Fruit fly (Drosophila melanogaster) whole organism, embryonic: ENCODE data around the gene ph-p.
A peak's percentile ranks its signal among the peaks of the same experiment; 100 is the strongest.

ENCODE experiments used
- BEAF-32 ChIP-seq: fragments of 200-800 bp; sonication (Bioruptor generic); optimal IDR thresholded peaks from 3 replicates; lab custom pipeline; 2017; ENCODE audit warnings: missing biosample characterization, missing genetic modification characterization, mild to moderate bottlenecking, moderate library complexity, missing genetic modification reagents
- CG1024 ChIP-seq: fragments of 200-800 bp; sonication (Bioruptor generic); IDR thresholded peaks from 2 replicates; pipeline ENCODE4 v1.3.6; 2022; ENCODE audit warnings: missing biosample characterization, missing genetic modification characterization
- CG10565 ChIP-seq: fragments of 200-800 bp; sonication (Bioruptor generic); optimal IDR thresholded peaks from 3 replicates; lab custom pipeline; 2016; ENCODE audit warnings: missing biosample characterization, mild to moderate bottlenecking, missing genetic modification characterization
- CG10654 ChIP-seq: fragments of 200-800 bp; sonication (Bioruptor generic); optimal IDR thresholded peaks from 2 replicates; lab custom pipeline; 2016; ENCODE audit warnings: missing biosample characterization, missing genetic modification characterization
- CG12769 ChIP-seq: fragments of 200-800 bp; sonication (Bioruptor generic); optimal IDR thresholded peaks from 2 replicates; lab custom pipeline; 2019; ENCODE audit warnings: missing biosample characterization, mild to moderate bottlenecking, missing genetic modification characterization, moderate library complexity
- CG12942 ChIP-seq: fragments of 200-800 bp; sonication (Bioruptor generic); optimal IDR thresholded peaks from 3 replicates; lab custom pipeline; 2016; ENCODE audit warnings: missing biosample characterization, missing genetic modification characterization
- CG14667 ChIP-seq: fragments of 200-800 bp; sonication (Bioruptor generic); IDR thresholded peaks from 2 replicates; pipeline ENCODE4 v1.3.6; 2022; ENCODE audit warnings: missing biosample characterization, missing genetic modification characterization
- CG15269 ChIP-seq: fragments of 200-800 bp; sonication (Bioruptor generic); optimal IDR thresholded peaks from 2 replicates; lab custom pipeline; 2018; ENCODE audit warnings: missing biosample characterization, mild to moderate bottlenecking, missing genetic modification characterization, moderate library complexity
- CG16815 ChIP-seq: fragments of 200-800 bp; sonication (Bioruptor generic); optimal IDR thresholded peaks from 3 replicates; lab custom pipeline; 2017; ENCODE audit warnings: missing biosample characterization, mild to moderate bottlenecking, missing genetic modification characterization
- CG17186 ChIP-seq: fragments of 200-800 bp; sonication (Bioruptor generic); optimal IDR thresholded peaks from 3 replicates; lab custom pipeline; 2017; ENCODE audit warnings: missing biosample characterization, missing genetic modification reagents, missing genetic modification characterization
- CG17802 ChIP-seq: fragments of 200-800 bp; sonication (Bioruptor generic); optimal IDR thresholded peaks from 2 replicates; lab custom pipeline; 2018; ENCODE audit warnings: missing biosample characterization, mild to moderate bottlenecking, missing genetic modification characterization, moderate library complexity
- CG18599 ChIP-seq: fragments of 200-800 bp; sonication (Bioruptor generic); optimal IDR thresholded peaks from 3 replicates; lab custom pipeline; 2017; ENCODE audit warnings: missing biosample characterization, missing genetic modification characterization, mild to moderate bottlenecking, moderate library complexity, missing genetic modification reagents
- CG2199 ChIP-seq: fragments of 200-800 bp; sonication (Bioruptor generic); IDR thresholded peaks from 3 replicates; pipeline ENCODE4 v1.3.6; 2022; ENCODE audit warnings: missing biosample characterization, missing genetic modification characterization
- CG31441 ChIP-seq: fragments of 200-800 bp; sonication (Bioruptor generic); IDR thresholded peaks from 2 replicates; pipeline ENCODE4 v1.3.6; 2022; ENCODE audit warnings: missing biosample characterization, missing genetic modification characterization
- CG4730 ChIP-seq: fragments of 200-800 bp; sonication (Bioruptor generic); IDR thresholded peaks from 2 replicates; pipeline ENCODE4 v1.3.6; 2022; ENCODE audit warnings: missing biosample characterization, missing genetic modification characterization
- CG6654 ChIP-seq: fragments of 200-800 bp; sonication (Bioruptor generic); optimal IDR thresholded peaks from 2 replicates; lab custom pipeline; 2017; ENCODE audit warnings: missing biosample characterization, mild to moderate bottlenecking, missing genetic modification characterization
- CG7271 ChIP-seq: fragments of 200-800 bp; sonication (Bioruptor generic); optimal IDR thresholded peaks from 2 replicates; lab custom pipeline; 2018; ENCODE audit warnings: missing biosample characterization, mild to moderate bottlenecking, missing genetic modification characterization, moderate library complexity
- CG8089 ChIP-seq: fragments of 200-800 bp; sonication (Bioruptor generic); optimal IDR thresholded peaks from 3 replicates; lab custom pipeline; 2016; ENCODE audit warnings: missing biosample characterization, missing genetic modification characterization
- CG8290 ChIP-seq, 3 experiments: fragments of 200-800 bp; sonication (Bioruptor generic); optimal IDR thresholded peaks; 2 replicates each; lab custom pipeline; 2016 to 2019; ENCODE audit warnings: missing biosample characterization in 3 of 3, missing genetic modification characterization in 3 of 3, mild to moderate bottlenecking in 2 of 3, moderate library complexity in 1 of 3
- CG9215 ChIP-seq: fragments of 200-800 bp; sonication (Bioruptor generic); IDR thresholded peaks from 2 replicates; pipeline ENCODE4 v1.3.6; 2022; ENCODE audit warnings: missing biosample characterization, missing genetic modification characterization
- CG9797 ChIP-seq: fragments of 200-800 bp; sonication (Bioruptor generic); optimal IDR thresholded peaks from 3 replicates; lab custom pipeline; 2018; ENCODE audit warnings: missing biosample characterization, mild to moderate bottlenecking, missing genetic modification characterization
- Dip2 ChIP-seq: fragments of 200-800 bp; sonication (Bioruptor generic); IDR thresholded peaks from 2 replicates; pipeline ENCODE4 v1.3.6; 2022; ENCODE audit warnings: missing biosample characterization, missing genetic modification characterization
- ERR ChIP-seq: fragments of 200-800 bp; sonication (Bioruptor generic); optimal IDR thresholded peaks from 2 replicates; lab custom pipeline; 2016; ENCODE audit warnings: missing biosample characterization, missing genetic modification characterization
- Eip74EF ChIP-seq, 2 experiments: fragments of 200-800 bp in 1 of 2; fragments of >200 bp in 1 of 2; sonication (Bioruptor generic) in 1 of 2; optimal IDR thresholded peaks; 2 replicates each; lab custom pipeline; 2017 to 2019; ENCODE audit warnings: missing biosample characterization in 2 of 2, missing genetic modification characterization in 2 of 2, mild to moderate bottlenecking in 1 of 2, moderate library complexity in 1 of 2
- Elba2 ChIP-seq: fragments of 200-800 bp; sonication (Bioruptor generic); optimal IDR thresholded peaks from 3 replicates; lab custom pipeline; 2016; ENCODE audit warnings: missing biosample characterization, missing genetic modification characterization
- Gsc ChIP-seq: fragments of 200-800 bp; sonication (Bioruptor generic); IDR thresholded peaks from 2 replicates; pipeline ENCODE4 v1.3.6; 2022; ENCODE audit warnings: missing biosample characterization, missing genetic modification characterization
- HmgD ChIP-seq: fragments of 200-800 bp; sonication (Bioruptor generic); optimal IDR thresholded peaks from 3 replicates; lab custom pipeline; 2016; ENCODE audit warnings: missing biosample characterization, missing genetic modification characterization
- Hmx ChIP-seq: fragments of 200-800 bp; sonication (Bioruptor generic); optimal IDR thresholded peaks from 2 replicates; lab custom pipeline; 2016; ENCODE audit warnings: missing biosample characterization, missing genetic modification characterization
- Mes4 ChIP-seq: fragments of 200-800 bp; sonication (Bioruptor generic); optimal IDR thresholded peaks from 2 replicates; lab custom pipeline; 2016; ENCODE audit warnings: missing biosample characterization, missing genetic modification characterization
- NK7.1 ChIP-seq: fragments of 200-800 bp; sonication (Bioruptor generic); optimal IDR thresholded peaks from 3 replicates; lab custom pipeline; 2016; ENCODE audit warnings: missing biosample characterization, missing genetic modification characterization
- Optix ChIP-seq: fragments of 200-800 bp; sonication (Bioruptor generic); IDR thresholded peaks from 3 replicates; pipeline ENCODE4 v1.3.6; 2022; ENCODE audit warnings: missing biosample characterization, missing genetic modification characterization
- PHDP ChIP-seq: fragments of 200-800 bp; sonication (Bioruptor generic); optimal IDR thresholded peaks from 3 replicates; lab custom pipeline; 2018; ENCODE audit warnings: missing biosample characterization, mild to moderate bottlenecking, missing genetic modification characterization, moderate library complexity
- Stat92E ChIP-seq, 3 experiments: fragments of >200 bp in 2 of 3; fragments of 200-800 bp in 1 of 3; sonication (Bioruptor generic) in 1 of 3; optimal IDR thresholded peaks; 2 replicates each; lab custom pipeline; 2017 to 2019; ENCODE audit warnings: missing biosample characterization in 3 of 3, missing genetic modification characterization in 3 of 3, mild to moderate bottlenecking in 1 of 3, moderate library complexity in 1 of 3
- aop ChIP-seq: fragments of 200-800 bp; sonication (Bioruptor generic); IDR thresholded peaks from 2 replicates; pipeline ENCODE4 v1.3.6; 2022; ENCODE audit warnings: missing biosample characterization, missing genetic modification characterization
- dati ChIP-seq: fragments of 200-800 bp; sonication (Bioruptor generic); IDR thresholded peaks from 2 replicates; pipeline ENCODE4 v1.3.6; 2022; ENCODE audit warnings: missing biosample characterization, missing genetic modification characterization
- fd96Cb ChIP-seq: fragments of 200-800 bp; sonication (Bioruptor generic); optimal IDR thresholded peaks from 2 replicates; lab custom pipeline; 2018; ENCODE audit warnings: missing biosample characterization, mild to moderate bottlenecking, missing genetic modification characterization, moderate library complexity
- gfzf ChIP-seq: fragments of 200-800 bp; sonication (Bioruptor generic); optimal IDR thresholded peaks from 2 replicates; lab custom pipeline; 2016; ENCODE audit warnings: missing biosample characterization, mild to moderate bottlenecking, missing genetic modification characterization, moderate library complexity
- mam ChIP-seq: fragments of 200-800 bp; sonication (Bioruptor generic); optimal IDR thresholded peaks from 3 replicates; lab custom pipeline; 2016; ENCODE audit warnings: missing biosample characterization, missing genetic modification characterization
- nau ChIP-seq: fragments of 200-800 bp; sonication (Bioruptor generic); optimal IDR thresholded peaks from 3 replicates; lab custom pipeline; 2017; ENCODE audit warnings: missing biosample characterization, mild to moderate bottlenecking, missing genetic modification characterization, missing genetic modification reagents
- nerfin-2 ChIP-seq: fragments of 200-800 bp; sonication (Bioruptor generic); IDR thresholded peaks from 2 replicates; pipeline ENCODE4 v1.3.6; 2022; ENCODE audit warnings: missing biosample characterization, missing genetic modification characterization; ENCODE audit not compliant: partially characterized antibody
- pzg ChIP-seq: fragments of 200-800 bp; sonication (Bioruptor generic); optimal IDR thresholded peaks from 3 replicates; lab custom pipeline; 2018; ENCODE audit warnings: missing biosample characterization, mild to moderate bottlenecking, missing genetic modification characterization, moderate library complexity
- schlank ChIP-seq: fragments of 200-800 bp; sonication (Bioruptor generic); optimal IDR thresholded peaks from 2 replicates; lab custom pipeline; 2018; ENCODE audit warnings: missing biosample characterization, mild to moderate bottlenecking, missing genetic modification characterization
- sim ChIP-seq: fragments of 200-800 bp; sonication (Bioruptor generic); IDR thresholded peaks from 2 replicates; pipeline ENCODE4 v1.3.6; 2022; ENCODE audit warnings: missing biosample characterization, missing genetic modification characterization
- slbo ChIP-seq: fragments of 200-800 bp; sonication (Bioruptor generic); IDR thresholded peaks from 2 replicates; pipeline ENCODE4 v1.3.6; 2022; ENCODE audit warnings: missing biosample characterization, missing genetic modification characterization
- sob ChIP-seq: fragments of 200-800 bp; sonication (Bioruptor generic); IDR thresholded peaks from 2 replicates; pipeline ENCODE4 v1.3.6; 2022; ENCODE audit warnings: missing biosample characterization, missing genetic modification characterization
- sr ChIP-seq: fragments of 200-800 bp; sonication (Bioruptor generic); IDR thresholded peaks from 3 replicates; pipeline ENCODE4 v1.3.6; 2022; ENCODE audit warnings: missing biosample characterization, missing genetic modification characterization
- stc ChIP-seq: fragments of 200-800 bp; sonication (Bioruptor generic); IDR thresholded peaks from 2 replicates; pipeline ENCODE4 v1.3.6; 2022; ENCODE audit warnings: missing biosample characterization, missing genetic modification characterization
- toy ChIP-seq: fragments of 200-800 bp; sonication (Bioruptor generic); IDR thresholded peaks from 2 replicates; pipeline ENCODE4 v1.3.6; 2022; ENCODE audit warnings: missing biosample characterization, missing genetic modification characterization

ph-p gene

DNA sequence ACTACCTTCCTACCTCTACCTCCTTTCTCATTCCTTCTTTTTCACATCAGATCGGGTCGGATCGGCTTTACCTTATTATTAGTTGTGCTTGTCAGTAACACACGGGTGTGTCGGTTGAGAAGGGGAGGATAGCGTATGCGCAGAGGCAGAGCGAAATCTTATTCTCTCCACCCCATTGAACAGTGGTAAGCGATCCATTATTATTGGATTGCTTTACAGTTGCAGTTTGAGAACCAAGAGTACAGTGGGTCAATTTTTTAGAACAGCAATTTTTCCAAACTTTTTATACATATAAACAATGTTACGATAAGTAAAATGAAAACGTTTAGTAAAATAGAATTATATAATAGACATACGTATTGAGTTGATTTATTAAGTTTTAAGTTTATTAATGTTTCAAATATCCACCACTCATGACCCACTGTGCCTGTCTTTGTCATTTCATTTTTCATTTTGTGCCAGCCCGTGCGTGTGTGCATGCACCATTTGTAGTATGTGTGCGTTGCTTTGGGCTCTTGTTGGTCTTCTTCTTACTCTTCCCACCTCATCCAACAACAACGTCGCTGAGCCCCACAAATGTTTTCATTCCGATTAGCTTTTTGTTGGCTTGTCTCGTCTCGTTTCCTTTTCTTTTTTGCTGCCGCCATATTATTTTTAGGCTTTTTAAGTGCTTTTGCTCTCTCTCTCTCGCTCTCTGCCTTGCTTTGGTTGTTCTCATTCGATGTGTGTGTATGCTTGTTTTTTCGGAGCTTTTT, 407 bp downstream of the ph-p start (continued):
- TF ChIP-seq Elba2 (GFP tag; lab: Kevin White, UChicago) (peak; percentile 91), schlank (peak; percentile 98), Hmx (GFP tag; lab: Kevin White, UChicago) (peak; percentile 91), CG31441 (GFP tag; lab: Robert Waterston, UW) (peak; percentile 91), gfzf (GFP tag; lab: Kevin White, UChicago) (no peak), CG8290 (GFP tag; optimal IDR thresholded peaks at IDR 0.05; lab: Kevin White, UChicago) (peak; percentile 96), CG8290 (tag; optimal IDR thresholded peaks at IDR 0.05; lab: Kevin White, UChicago) (peak; percentile 88 to 94), ERR (GFP tag; lab: Kevin White, UChicago) (peak; percentile 94), CG17186 (GFP tag; lab: Kevin White, UChicago) (peak; percentile 92), stc (GFP tag; lab: Robert Waterston, UW) (peak; percentile 99), nau (peak; percentile 98), Dip2 (GFP tag; lab: Robert Waterston, UW) (peak; percentile 82), CG4730 (GFP tag; lab: Robert Waterston, UW) (peak; percentile 98), fd96Cb (peak; percentile 99), sr (GFP tag; lab: Robert Waterston, UW) (peak; percentile 81; the same call in 2 of the 3 replicates), CG10565 (GFP tag; lab: Kevin White, UChicago) (peak; percentile 96), CG1024 (GFP tag; lab: Robert Waterston, UW) (peak; percentile 93), NK7.1 (GFP tag; lab: Kevin White, UChicago) (peak; percentile 78), sim (peak; percentile 98), toy (peak; percentile 98), CG18599 (GFP tag; lab: Kevin White, UChicago) (peak; percentile 100), Gsc (peak; percentile 96), Mes4 (GFP tag; lab: Kevin White, UChicago) (peak; percentile 87), CG6654 (GFP tag; lab: Kevin White, UChicago) (peak; percentile 95), PHDP (tag; lab: Kevin White, UChicago) (peak; percentile 100), HmgD (GFP tag; lab: Kevin White, UChicago) (peak; percentile 42), CG2199 (peak; percentile 97), Eip74EF (GFP tag; optimal IDR thresholded peaks at IDR 0.05; lab: Kevin White, UChicago) (peak in 1 of 2 experiments; percentile 97), slbo (GFP tag; lab: Robert Waterston, UW) (peak; percentile 99), CG12942 (GFP tag; lab: Kevin White, UChicago) (peak; percentile 97), CG8089 (peak; percentile 79), CG15269 (tag; lab: Kevin White, UChicago) (peak; percentile 99), aop (GFP tag; lab: Robert Waterston, UW) (peak; percentile 54; the same call in 1 of the 2 replicates), Stat92E (GFP tag; optimal IDR thresholded peaks at IDR 0.05; lab: Kevin White, UChicago) (peak in 1 of 3 experiments; percentile 98), CG9215 (GFP tag; lab: Robert Waterston, UW) (peak; percentile 98), sob (GFP tag; lab: Robert Waterston, UW) (peak; percentile 99), mam (GFP tag; lab: Kevin White, UChicago) (peak; percentile 94), CG14667 (peak; percentile 98), CG7271 (tag; lab: Kevin White, UChicago) (peak; percentile 99), pzg (peak; percentile 20), CG10654 (peak; percentile 99), CG16815 (peak; percentile 99), CG9797 (GFP tag; lab: Kevin White, UChicago) (peak; percentile 17), dati (GFP tag; lab: Robert Waterston, UW) (peak; percentile 95), Optix (GFP tag; lab: Robert Waterston, UW) (peak; percentile 93), CG12769 (tag; lab: Kevin White, UChicago) (peak; percentile 93), CG17802 (tag; lab: Kevin White, UChicago) (peak; percentile 92), nerfin-2 (GFP tag; lab: Robert Waterston, UW) (peak; percentile 90), BEAF-32 (peak; percentile 17)
